Fruit fly (Drosophila melanogaster) whole organism, embryonic: ENCODE results near the gene CG13123.

Experiments used
- CG10267 ChIP-seq: fragments of 200-800 bp; sonication (Bioruptor generic); optimal IDR thresholded peaks from 2 replicates; lab custom pipeline; 2018; ENCODE audit warnings: missing biosample characterization, mild to moderate bottlenecking, missing genetic modification characterization, moderate library complexity
- CG10321 ChIP-seq: fragments of 200-800 bp; sonication (Bioruptor generic); IDR thresholded peaks from 2 replicates; pipeline ENCODE4 v1.3.6; 2022; ENCODE audit warnings: missing biosample characterization, missing genetic modification characterization
- CG10654 ChIP-seq: fragments of 200-800 bp; sonication (Bioruptor generic); optimal IDR thresholded peaks from 2 replicates; lab custom pipeline; 2016; ENCODE audit warnings: missing biosample characterization, missing genetic modification characterization
- CG11696 ChIP-seq: fragments of 200-800 bp; sonication (Bioruptor generic); IDR thresholded peaks from 2 replicates; pipeline ENCODE4 v1.3.6; 2022; ENCODE audit warnings: missing biosample characterization, missing genetic modification characterization
- CG12659 ChIP-seq: fragments of 200-800 bp; sonication (Bioruptor generic); optimal IDR thresholded peaks from 3 replicates; lab custom pipeline; 2017; ENCODE audit warnings: mild to moderate bottlenecking, missing biosample characterization, missing genetic modification reagents, missing genetic modification characterization
- CG16863 ChIP-seq: fragments of 200-800 bp; sonication (Bioruptor generic); optimal IDR thresholded peaks from 3 replicates; lab custom pipeline; 2016; ENCODE audit warnings: missing biosample characterization, missing genetic modification characterization
- CG2116 ChIP-seq: fragments of 200-800 bp; sonication (Bioruptor generic); optimal IDR thresholded peaks from 3 replicates; lab custom pipeline; 2018; ENCODE audit warnings: missing biosample characterization, mild to moderate bottlenecking, missing genetic modification characterization
- CG32767 ChIP-seq: fragments of 200-800 bp; sonication (Bioruptor generic); IDR thresholded peaks from 2 replicates; pipeline ENCODE4 v1.3.6; 2022; ENCODE audit warnings: missing biosample characterization, missing genetic modification characterization
- CG33213 ChIP-seq: fragments of 200-800 bp; sonication (Bioruptor generic); optimal IDR thresholded peaks from 3 replicates; lab custom pipeline; 2016; ENCODE audit warnings: missing biosample characterization, missing genetic modification characterization
- CG42726 ChIP-seq: fragments of 200-800 bp; sonication (Bioruptor generic); IDR thresholded peaks from 2 replicates; pipeline ENCODE4 v1.3.6; 2022; ENCODE audit warnings: missing biosample characterization, missing genetic modification characterization; ENCODE audit not compliant: partially characterized antibody
- CG4282 ChIP-seq: fragments of 200-800 bp; sonication (Bioruptor generic); optimal IDR thresholded peaks from 2 replicates; lab custom pipeline; 2016; ENCODE audit warnings: missing biosample characterization, missing genetic modification characterization
- CG4730 ChIP-seq: fragments of 200-800 bp; sonication (Bioruptor generic); IDR thresholded peaks from 2 replicates; pipeline ENCODE4 v1.3.6; 2022; ENCODE audit warnings: missing biosample characterization, missing genetic modification characterization
- CG9876 ChIP-seq: fragments of 200-800 bp; sonication (Bioruptor generic); optimal IDR thresholded peaks from 2 replicates; lab custom pipeline; 2016; ENCODE audit warnings: missing biosample characterization, missing genetic modification characterization
- CrebB ChIP-seq: fragments of 200-800 bp; sonication (Bioruptor generic); optimal IDR thresholded peaks from 3 replicates; lab custom pipeline; 2018; ENCODE audit warnings: missing biosample characterization, mild to moderate bottlenecking, missing genetic modification characterization
- Dek ChIP-seq: fragments of 200-800 bp; sonication (Bioruptor generic); optimal IDR thresholded peaks from 3 replicates; lab custom pipeline; 2019; ENCODE audit warnings: missing biosample characterization, mild to moderate bottlenecking, missing genetic modification characterization, moderate library complexity
- Ets97D ChIP-seq: fragments of 200-800 bp; sonication (Bioruptor generic); optimal IDR thresholded peaks from 3 replicates; lab custom pipeline; 2016; ENCODE audit warnings: missing biosample characterization, missing genetic modification characterization
- HLH54F ChIP-seq: fragments of 200-800 bp; sonication (Bioruptor generic); optimal IDR thresholded peaks from 3 replicates; lab custom pipeline; 2016; ENCODE audit warnings: missing biosample characterization, missing genetic modification characterization
- HLHmδ ChIP-seq: fragments of 200-800 bp; sonication (Bioruptor generic); optimal IDR thresholded peaks from 2 replicates; lab custom pipeline; 2018; ENCODE audit warnings: missing biosample characterization, mild to moderate bottlenecking, missing genetic modification characterization, moderate library complexity
- Hand ChIP-seq: fragments of 200-800 bp; sonication (Bioruptor generic); optimal IDR thresholded peaks from 2 replicates; lab custom pipeline; 2017; ENCODE audit warnings: mild to moderate bottlenecking, missing biosample characterization, missing genetic modification reagents, missing genetic modification characterization
- Kr ChIP-seq: fragments of 200-800 bp; sonication (Bioruptor generic); optimal IDR thresholded peaks from 2 replicates; lab custom pipeline; 2017; ENCODE audit warnings: missing biosample characterization, mild to moderate bottlenecking, missing genetic modification characterization
- MBD-R2 ChIP-seq: fragments of 200-800 bp; sonication (Bioruptor generic); IDR thresholded peaks from 2 replicates; pipeline ENCODE4 v1.3.6; 2022; ENCODE audit warnings: missing biosample characterization, missing genetic modification characterization
- Ravus ChIP-seq: fragments of 200-800 bp; sonication (Bioruptor generic); IDR thresholded peaks from 2 replicates; pipeline ENCODE4 v1.3.6; 2022; ENCODE audit warnings: missing biosample characterization, missing genetic modification characterization
- Rfx ChIP-seq: fragments of 200-800 bp; sonication (Bioruptor generic); IDR thresholded peaks from 2 replicates; pipeline ENCODE4 v1.3.6; 2022; ENCODE audit warnings: missing biosample characterization, missing genetic modification characterization
- Sry-β ChIP-seq: fragments of 200-800 bp; sonication (Bioruptor generic); optimal IDR thresholded peaks from 2 replicates; lab custom pipeline; 2018; ENCODE audit warnings: missing biosample characterization, mild to moderate bottlenecking, missing genetic modification characterization, moderate library complexity
- Stat92E ChIP-seq, 3 experiments: fragments of >200 bp in 2 of 3; fragments of 200-800 bp in 1 of 3; sonication (Bioruptor generic) in 1 of 3; optimal IDR thresholded peaks; 2 replicates each; lab custom pipeline; 2017 to 2019; ENCODE audit warnings: missing biosample characterization in 3 of 3, missing genetic modification characterization in 3 of 3, mild to moderate bottlenecking in 1 of 3, moderate library complexity in 1 of 3
- aop ChIP-seq: fragments of 200-800 bp; sonication (Bioruptor generic); IDR thresholded peaks from 2 replicates; pipeline ENCODE4 v1.3.6; 2022; ENCODE audit warnings: missing biosample characterization, missing genetic modification characterization
- bab2 ChIP-seq: fragments of 200-800 bp; sonication (Bioruptor generic); optimal IDR thresholded peaks from 2 replicates; lab custom pipeline; 2016; ENCODE audit warnings: missing biosample characterization, missing genetic modification characterization
- bowl ChIP-seq: fragments of 200-800 bp; sonication (Bioruptor generic); IDR thresholded peaks from 2 replicates; pipeline ENCODE4 v1.3.6; 2022; ENCODE audit warnings: missing biosample characterization, missing genetic modification characterization
- cwo ChIP-seq: fragments of 200-800 bp; sonication (Bioruptor generic); optimal IDR thresholded peaks from 3 replicates; lab custom pipeline; 2017; ENCODE audit warnings: missing biosample characterization, missing genetic modification characterization, mild to moderate bottlenecking, moderate library complexity, missing genetic modification reagents
- dmrt99B ChIP-seq: fragments of 200-800 bp; sonication (Bioruptor generic); optimal IDR thresholded peaks from 2 replicates; lab custom pipeline; 2018; ENCODE audit warnings: missing biosample characterization, mild to moderate bottlenecking, missing genetic modification characterization, moderate library complexity
- dpn ChIP-seq, 2 experiments: fragments of 200-800 bp; sonication (Bioruptor generic); optimal IDR thresholded peaks; 3 replicates each; lab custom pipeline; 2016; ENCODE audit warnings: missing biosample characterization in 2 of 2, missing genetic modification characterization in 2 of 2
- dysf ChIP-seq: fragments of 200-800 bp; sonication (Bioruptor generic); IDR thresholded peaks from 3 replicates; pipeline ENCODE4 v1.3.6; 2022; ENCODE audit warnings: missing biosample characterization, missing genetic modification characterization
- ewg ChIP-seq: fragments of 200-800 bp; sonication (Bioruptor generic); optimal IDR thresholded peaks from 3 replicates; lab custom pipeline; 2017; ENCODE audit warnings: mild to moderate bottlenecking, missing biosample characterization, missing genetic modification reagents, missing genetic modification characterization
- fd96Cb ChIP-seq: fragments of 200-800 bp; sonication (Bioruptor generic); optimal IDR thresholded peaks from 2 replicates; lab custom pipeline; 2018; ENCODE audit warnings: missing biosample characterization, mild to moderate bottlenecking, missing genetic modification characterization, moderate library complexity
- ftz-f1 ChIP-seq: fragments of 200-800 bp; sonication (Bioruptor generic); optimal IDR thresholded peaks from 2 replicates; lab custom pipeline; 2016; ENCODE audit warnings: missing biosample characterization, missing genetic modification characterization
- fu2 ChIP-seq: fragments of 200-800 bp; sonication (Bioruptor generic); optimal IDR thresholded peaks from 2 replicates; lab custom pipeline; 2016; ENCODE audit warnings: missing biosample characterization, missing genetic modification characterization
- hb ChIP-seq: fragments of 200-800 bp; sonication (Bioruptor generic); IDR thresholded peaks from 3 replicates; pipeline ENCODE4 v1.3.6; 2022; ENCODE audit warnings: missing biosample characterization, missing genetic modification characterization; ENCODE audit not compliant: partially characterized antibody
- jigr1 ChIP-seq: fragments of 200-800 bp; sonication (Bioruptor generic); IDR thresholded peaks from 3 replicates; pipeline ENCODE4 v1.3.6; 2022; ENCODE audit warnings: missing biosample characterization, missing genetic modification characterization
- kni ChIP-seq: fragments of 200-800 bp; sonication (Bioruptor generic); optimal IDR thresholded peaks from 3 replicates; lab custom pipeline; 2017; ENCODE audit warnings: mild to moderate bottlenecking, missing biosample characterization, missing genetic modification reagents, missing genetic modification characterization
- maf-S ChIP-seq: fragments of 200-800 bp; sonication (Bioruptor generic); optimal IDR thresholded peaks from 2 replicates; lab custom pipeline; 2016; ENCODE audit warnings: missing biosample characterization, missing genetic modification characterization
- nau ChIP-seq: fragments of 200-800 bp; sonication (Bioruptor generic); optimal IDR thresholded peaks from 3 replicates; lab custom pipeline; 2017; ENCODE audit warnings: missing biosample characterization, mild to moderate bottlenecking, missing genetic modification characterization, missing genetic modification reagents
- onecut ChIP-seq: fragments of 200-800 bp; sonication (Bioruptor generic); IDR thresholded peaks from 2 replicates; pipeline ENCODE4 v1.3.6; 2022; ENCODE audit warnings: missing biosample characterization, missing genetic modification characterization
- org-1 ChIP-seq: fragments of 200-800 bp; sonication (Bioruptor generic); optimal IDR thresholded peaks from 2 replicates; lab custom pipeline; 2017; ENCODE audit warnings: missing biosample characterization, missing genetic modification characterization
- pzg ChIP-seq: fragments of 200-800 bp; sonication (Bioruptor generic); optimal IDR thresholded peaks from 3 replicates; lab custom pipeline; 2018; ENCODE audit warnings: missing biosample characterization, mild to moderate bottlenecking, missing genetic modification characterization, moderate library complexity
- slbo ChIP-seq: fragments of 200-800 bp; sonication (Bioruptor generic); IDR thresholded peaks from 2 replicates; pipeline ENCODE4 v1.3.6; 2022; ENCODE audit warnings: missing biosample characterization, missing genetic modification characterization
- stwl ChIP-seq: fragments of 200-800 bp; sonication (Bioruptor generic); optimal IDR thresholded peaks from 3 replicates; lab custom pipeline; 2018; ENCODE audit warnings: missing biosample characterization, mild to moderate bottlenecking, missing genetic modification characterization, moderate library complexity
- zf30C ChIP-seq: fragments of 200-800 bp; sonication (Bioruptor generic); optimal IDR thresholded peaks from 3 replicates; lab custom pipeline; 2018; ENCODE audit warnings: missing biosample characterization, mild to moderate bottlenecking, missing genetic modification characterization

CG13123 gene

DNA sequence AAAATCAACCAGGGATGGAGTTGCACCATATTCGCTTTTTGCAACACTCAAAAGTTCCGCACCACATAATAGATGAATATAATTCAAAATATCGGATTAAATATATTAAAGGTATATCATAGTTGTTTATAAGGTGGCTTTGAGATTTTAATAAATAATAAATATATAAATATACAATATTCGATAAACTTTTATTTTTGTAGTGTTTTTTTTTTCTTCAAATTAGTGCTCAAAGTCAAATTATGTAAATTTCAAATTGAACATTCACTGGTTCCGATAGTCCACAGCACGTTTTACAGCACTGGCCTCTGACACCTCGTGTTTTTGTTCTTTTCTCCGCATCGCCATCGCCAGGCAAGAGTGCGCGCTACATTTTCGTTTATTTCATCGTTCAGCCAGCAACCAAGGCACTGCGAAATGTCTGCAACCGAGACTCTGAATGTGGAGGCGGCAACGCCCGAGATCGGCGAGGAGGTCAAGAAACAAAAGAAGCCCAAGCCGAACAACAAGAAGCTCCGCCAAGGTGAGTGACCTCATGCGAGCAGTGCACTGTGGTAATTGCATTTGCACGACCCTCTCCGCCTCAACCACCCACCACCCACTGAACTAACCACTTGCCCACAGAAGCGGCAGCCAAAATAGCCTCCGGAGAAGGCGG is 29.6 kb downstream of the CG13123 start, which contains the start of the genes Taf11 and und (continued):
- TF ChIP-seq Stat92E (GFP tag; optimal IDR thresholded peaks at IDR 0.05; lab: Kevin White, UChicago) (no peak), bowl (GFP tag; lab: Robert Waterston, UW) (no peak), jigr1 (no peak)

dm6 chr2L:9758856-9759255 is 34.1 kb downstream of the CG13123 start:
- TF ChIP-seq CrebB (tag; lab: Kevin White, UChicago) (no peak), HLHmδ (GFP tag; lab: Kevin White, UChicago) (peak; percentile 57), CG32767 (0 out of 2 replicates have a peak, but pooled peaks have one; percentile 40), CG10654 (GFP tag; lab: Kevin White, UChicago) (peak; percentile 17), Rfx (peak; percentile 88), CG33213 (GFP tag; lab: Kevin White, UChicago) (peak; percentile 53), fd96Cb (tag; lab: Kevin White, UChicago) (no peak), ftz-f1 (GFP tag; lab: Kevin White, UChicago) (no peak), CG9876 (GFP tag; lab: Kevin White, UChicago) (peak; percentile 17), CG10321 (GFP tag; lab: Robert Waterston, UW) (0 out of 2 replicates have a peak, but pooled peaks have one; percentile 18), HLH54F (GFP tag; lab: Kevin White, UChicago) (peak; percentile 69), MBD-R2 (GFP tag; lab: Robert Waterston, UW) (peak; percentile 87), onecut (GFP tag; lab: Robert Waterston, UW) (peak; percentile 59; the same call in 1 of the 2 replicates), dmrt99B (tag; lab: Kevin White, UChicago) (peak; percentile 19), Sry-β (GFP tag; lab: Kevin White, UChicago) (peak; percentile 37), zf30C (GFP tag; lab: Kevin White, UChicago) (peak; percentile 42), kni (GFP tag; lab: Kevin White, UChicago) (no peak), CG11696 (no peak), Ets97D (peak; percentile 53), CG16863 (GFP tag; lab: Kevin White, UChicago) (peak; percentile 44), aop (GFP tag; lab: Robert Waterston, UW) (no peak), CG2116 (peak; percentile 69), nau (GFP tag; lab: Kevin White, UChicago) (no peak), cwo (no peak), slbo (GFP tag; lab: Robert Waterston, UW) (peak; percentile 88), Kr (GFP tag; lab: Kevin White, UChicago) (no peak), Dek (peak; percentile 54), Ravus (GFP tag; lab: Robert Waterston, UW) (no peak), CG12659 (GFP tag; lab: Kevin White, UChicago) (peak; percentile 51), org-1 (no peak), CG42726 (GFP tag; lab: Robert Waterston, UW) (peak; percentile 93), hb (peak; percentile 78), maf-S (GFP tag; lab: Kevin White, UChicago) (peak; percentile 1), CG10267 (tag; lab: Kevin White, UChicago) (peak; percentile 73), bab2 (GFP tag; lab: Kevin White, UChicago) (peak; percentile 58), CG4730 (GFP tag; lab: Robert Waterston, UW) (peak; percentile 28; the same call in 1 of the 2 replicates), dpn (GFP tag; optimal IDR thresholded peaks at IDR 0.05; lab: Kevin White, UChicago) (peak; percentile 22 to 68), Hand (GFP tag; lab: Kevin White, UChicago) (no peak), CG4282 (GFP tag; lab: Kevin White, UChicago) (peak; percentile 4), ewg (peak; percentile 57), dysf (GFP tag; lab: Robert Waterston, UW) (peak; percentile 42), fu2 (GFP tag; lab: Kevin White, UChicago) (peak; percentile 63), pzg (GFP tag; lab: Kevin White, UChicago) (peak; percentile 79), stwl (tag; lab: Kevin White, UChicago) (peak; percentile 83)
